Worm (Caenorhabditis elegans) whole organism, L4 larva: ENCODE results near the gene W06G6.11.
A peak's percentile ranks its signal among the peaks of the same experiment; 100 is the strongest.

Experiments
- D1046.2 ChIP-seq: fragments of 200-800 bp; sonication (Bioruptor generic); IDR thresholded peaks from 2 replicates; pipeline ENCODE4 v1.3.6; 2022; ENCODE audit warnings: missing genetic modification characterization, missing compliant biosample characterization
- R02D3.7 ChIP-seq: fragments of 150-350 bp; sonication (generic microtip); optimal IDR thresholded peaks from 3 replicates; lab custom pipeline; 2014; ENCODE audit warnings: missing biosample characterization, missing genetic modification characterization
- T26A8.4 ChIP-seq: fragments of 200-800 bp; sonication (Bioruptor generic); IDR thresholded peaks from 2 replicates; pipeline ENCODE4 v1.3.6; 2022; ENCODE audit warnings: missing genetic modification characterization, missing compliant biosample characterization
- Y48G9A.11 ChIP-seq: fragments of 200-800 bp; sonication (Bioruptor generic); IDR thresholded peaks from 2 replicates; pipeline ENCODE4 v1.3.6; 2022; ENCODE audit warnings: missing genetic modification reagents, missing genetic modification characterization, missing compliant biosample characterization
- Y75B8A.6 ChIP-seq: fragments of 200-800 bp; sonication (Bioruptor generic); IDR thresholded peaks from 2 replicates; pipeline ENCODE4 v1.3.6; 2022; ENCODE audit warnings: missing genetic modification reagents, missing genetic modification characterization, missing compliant biosample characterization
- ZK337.2 ChIP-seq: fragments of 200-800 bp; sonication (Bioruptor generic); IDR thresholded peaks from 2 replicates; pipeline ENCODE4 v1.3.6; 2022; ENCODE audit warnings: missing genetic modification reagents, missing genetic modification characterization, missing compliant biosample characterization
- ZK546.5 ChIP-seq, 2 experiments: sonication (generic microtip); optimal IDR thresholded peaks; 2 replicates each; lab custom pipeline; 2017; ENCODE audit warnings: missing biosample characterization in 2 of 2, missing genetic modification characterization in 2 of 2
- arid-1 ChIP-seq: fragments of 200-800 bp; sonication (Bioruptor generic); conservative IDR thresholded peaks from 2 replicates; pipeline ENCODE4 v1.3.6; 2022; ENCODE audit warnings: missing genetic modification reagents, missing genetic modification characterization, missing compliant biosample characterization
- ceh-32 ChIP-seq: sonication (generic microtip); optimal IDR thresholded peaks from 2 replicates; lab custom pipeline; 2016; ENCODE audit warnings: mild to moderate bottlenecking, missing genetic modification characterization, missing compliant biosample characterization; ENCODE audit not compliant: poor library complexity
- ceh-62 ChIP-seq: sonication (generic microtip); optimal IDR thresholded peaks from 2 replicates; lab custom pipeline; 2017; ENCODE audit warnings: missing biosample characterization, missing genetic modification characterization
- ces-1 ChIP-seq: fragments of 150-350 bp; sonication (generic microtip); optimal IDR thresholded peaks from 4 replicates; lab custom pipeline; 2014; ENCODE audit warnings: missing biosample characterization, missing genetic modification reagents, missing genetic modification characterization
- daf-16 ChIP-seq, 3 experiments: sonication (generic microtip); optimal IDR thresholded peaks; 2 replicates each; lab custom pipeline; 2016 to 2017; ENCODE audit warnings: missing genetic modification characterization in 3 of 3, missing genetic modification reagents in 3 of 3, mild to moderate bottlenecking in 2 of 3, missing compliant biosample characterization in 2 of 3, missing biosample characterization in 1 of 3, moderate library complexity in 1 of 3
- dmd-6 ChIP-seq: fragments of 200-800 bp; sonication (Bioruptor generic); IDR thresholded peaks from 2 replicates; pipeline ENCODE4 v1.3.6; 2022; ENCODE audit warnings: missing genetic modification reagents, missing genetic modification characterization, missing compliant biosample characterization
- dve-1 ChIP-seq: sonication (generic microtip); optimal IDR thresholded peaks from 2 replicates; lab custom pipeline; 2017; ENCODE audit warnings: antibody characterized with exemption, mild to moderate bottlenecking, missing genetic modification characterization, missing compliant biosample characterization; ENCODE audit not compliant: insufficient read depth
- hlh-30 ChIP-seq: sonication (generic microtip); optimal IDR thresholded peaks from 2 replicates; lab custom pipeline; 2017; ENCODE audit warnings: antibody characterized with exemption, mild to moderate bottlenecking, missing genetic modification characterization, missing compliant biosample characterization; ENCODE audit not compliant: insufficient read depth
- hmg-1.1 ChIP-seq: fragments of 200-800 bp; sonication (Bioruptor generic); IDR thresholded peaks from 2 replicates; pipeline ENCODE4 v1.3.6; 2022; ENCODE audit warnings: missing genetic modification reagents, missing genetic modification characterization, missing compliant biosample characterization
- lim-7 ChIP-seq: fragments of 200-800 bp; sonication (Bioruptor generic); IDR thresholded peaks from 2 replicates; pipeline ENCODE4 v1.3.6; 2022; ENCODE audit warnings: missing genetic modification characterization, missing compliant biosample characterization
- lin-1 ChIP-seq: fragments of 200-800 bp; sonication (Bioruptor generic); IDR thresholded peaks from 2 replicates; pipeline ENCODE4 v1.3.6; 2022; ENCODE audit warnings: missing genetic modification reagents, missing genetic modification characterization, missing compliant biosample characterization
- lin-15B ChIP-seq: fragments of 150-350 bp; sonication (generic microtip); optimal IDR thresholded peaks from 3 replicates; lab custom pipeline; 2014; ENCODE audit warnings: missing biosample characterization, missing genetic modification characterization
- lsy-2 ChIP-seq, 2 experiments: fragments of 150-350 bp in 1 of 2; sonication (generic microtip) in 1 of 2; optimal IDR thresholded peaks; 2 replicates each; lab custom pipeline; 2014 to 2017; ENCODE audit warnings: missing biosample characterization in 2 of 2, missing genetic modification characterization in 2 of 2
- mdl-1 ChIP-seq, 2 experiments: fragments of 150-350 bp in 1 of 2; sonication (generic microtip) in 1 of 2; optimal IDR thresholded peaks; 2 replicates each; lab custom pipeline; 2014 to 2017; ENCODE audit warnings: missing biosample characterization in 2 of 2, missing genetic modification characterization in 2 of 2
- mdt-29 ChIP-seq: fragments of 200-800 bp; sonication (Bioruptor generic); IDR thresholded peaks from 2 replicates; pipeline ENCODE4 v1.3.6; 2022; ENCODE audit warnings: missing genetic modification reagents, missing genetic modification characterization, missing compliant biosample characterization
- mxl-3 ChIP-seq: fragments of 200-800 bp; sonication (Bioruptor generic); optimal IDR thresholded peaks from 2 replicates; lab custom pipeline; 2018; ENCODE audit warnings: mild to moderate bottlenecking, missing genetic modification characterization, missing compliant biosample characterization
- nhr-111 ChIP-seq: fragments of 200-800 bp; sonication (Bioruptor generic); optimal IDR thresholded peaks from 2 replicates; lab custom pipeline; 2018; ENCODE audit warnings: mild to moderate bottlenecking, missing genetic modification characterization, missing compliant biosample characterization
- nhr-237 ChIP-seq: sonication (generic microtip); optimal IDR thresholded peaks from 2 replicates; lab custom pipeline; 2017; ENCODE audit warnings: missing biosample characterization, missing genetic modification characterization
- nhr-41 ChIP-seq: fragments of 200-800 bp; sonication (Bioruptor generic); IDR thresholded peaks from 2 replicates; pipeline ENCODE4 v1.3.6; 2022; ENCODE audit warnings: missing genetic modification reagents, missing genetic modification characterization, missing compliant biosample characterization
- nhr-42 ChIP-seq: fragments of 200-800 bp; sonication (Bioruptor generic); IDR thresholded peaks from 2 replicates; pipeline ENCODE4 v1.3.6; 2022; ENCODE audit warnings: missing genetic modification characterization, missing compliant biosample characterization
- nhr-6 ChIP-seq: fragments of 150-350 bp; optimal IDR thresholded peaks from 2 replicates; lab custom pipeline; 2014; ENCODE audit warnings: missing biosample characterization, missing genetic modification characterization
- pqm-1 ChIP-seq: sonication (generic microtip); optimal IDR thresholded peaks from 2 replicates; lab custom pipeline; 2017; ENCODE audit warnings: missing biosample characterization, missing genetic modification characterization
- skn-1 ChIP-seq: fragments of 150-350 bp; optimal IDR thresholded peaks from 2 replicates; lab custom pipeline; 2014; ENCODE audit warnings: missing biosample characterization, missing genetic modification characterization
- spr-1 ChIP-seq: sonication (generic microtip); optimal IDR thresholded peaks from 2 replicates; lab custom pipeline; 2016; ENCODE audit warnings: mild to moderate bottlenecking, missing genetic modification characterization, missing compliant biosample characterization
- spr-3 ChIP-seq: fragments of 200-800 bp; sonication (Bioruptor generic); optimal IDR thresholded peaks from 2 replicates; lab custom pipeline; 2018; ENCODE audit warnings: mild to moderate bottlenecking, missing genetic modification characterization, missing compliant biosample characterization
- tra-1 ChIP-seq: fragments of 200-800 bp; sonication (Bioruptor generic); IDR thresholded peaks from 2 replicates; pipeline ENCODE4 v1.3.6; 2022; ENCODE audit warnings: missing genetic modification reagents, missing genetic modification characterization, missing compliant biosample characterization
- unc-130 ChIP-seq: sonication (generic microtip); optimal IDR thresholded peaks from 2 replicates; lab custom pipeline; 2016; ENCODE audit warnings: missing genetic modification reagents, missing genetic modification characterization, missing compliant biosample characterization
- unc-62 ChIP-seq, 3 experiments: fragments of 150-350 bp in 1 of 3; sonication (generic microtip); optimal IDR thresholded peaks in 2 of 3; peaks in 1 of 3; 1 replicate in 1 of 3; 2 replicates in 2 of 3; lab custom pipeline; 2014 to 2017; ENCODE audit warnings: missing biosample characterization in 3 of 3, missing genetic modification characterization in 3 of 3, missing genetic modification reagents in 3 of 3, missing genotype in 1 of 3
- vab-7 ChIP-seq: fragments of 200-800 bp; sonication (Bioruptor generic); IDR thresholded peaks from 2 replicates; pipeline ENCODE4 v1.3.6; 2022; ENCODE audit warnings: missing genetic modification reagents, missing genetic modification characterization, missing compliant biosample characterization
- zip-11 ChIP-seq: fragments of 200-800 bp; sonication (Bioruptor generic); IDR thresholded peaks from 2 replicates; pipeline ENCODE4 v1.3.6; 2022; ENCODE audit warnings: missing genetic modification characterization, missing compliant biosample characterization

Gene W06G6.11

DNA sequence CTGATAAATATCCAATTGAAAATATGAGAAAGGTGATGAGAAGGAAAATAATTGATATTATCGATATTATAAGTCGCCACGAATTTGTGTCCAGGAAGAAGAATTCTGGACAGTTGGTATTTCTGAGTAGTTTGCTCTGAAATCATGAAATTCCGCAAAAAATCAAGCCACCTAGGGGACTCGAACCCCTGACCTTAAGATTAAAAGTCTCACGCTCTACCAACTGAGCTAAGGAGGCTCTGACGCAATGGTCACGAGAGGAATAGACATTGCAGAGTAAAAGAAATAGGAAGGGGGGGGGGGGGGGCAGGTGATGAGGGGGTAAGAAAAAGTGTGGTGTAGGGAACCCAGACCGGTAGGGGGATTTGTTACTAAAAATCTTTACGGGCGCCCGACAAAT lies 27.2 kb downstream of the W06G6.11 start:
- no peak for TF ChIP-seq hlh-30
- peak; percentile 54; the same call in 1 of the 2 replicates for TF ChIP-seq vab-7 (GFP tag; lab: Robert Waterston, UW)
- 0 out of 2 replicates have a peak, but pooled peaks have one; percentile 26 for TF ChIP-seq mdt-29 (GFP tag; lab: Robert Waterston, UW)
- no peak for TF ChIP-seq ceh-32
- peak; percentile 49; the same call in 1 of the 2 replicates for TF ChIP-seq arid-1
- TF ChIP-seq ceh-62, result no peak
- TF ChIP-seq lim-7 (GFP tag; lab: Robert Waterston, UW), result peak; percentile 77
- TF ChIP-seq nhr-111 (GFP tag; lab: Kevin White, UChicago), result peak; percentile 1
- peak; percentile 33 for TF ChIP-seq spr-3
- peak; percentile 27; the same call in 1 of the 2 replicates for TF ChIP-seq T26A8.4 (GFP tag; lab: Robert Waterston, UW)
- TF ChIP-seq spr-1 (tag; lab: Kevin White, UChicago), result no peak
- TF ChIP-seq ces-1, result no peak
- TF ChIP-seq unc-62 (GFP tag; optimal IDR thresholded peaks at IDR 0.05 in 1 of 2; lab: Kevin White, UChicago), result no peak
- TF ChIP-seq unc-62 (tag; optimal IDR thresholded peaks at IDR 0.05; lab: Kevin White, UChicago), result no peak
- TF ChIP-seq skn-1, result no peak
- 0 out of 2 replicates have a peak, but pooled peaks have one; percentile 53 for TF ChIP-seq D1046.2
- no peak for TF ChIP-seq hmg-1.1
- TF ChIP-seq lsy-2 (tag; optimal IDR thresholded peaks at IDR 0.05; lab: Kevin White, UChicago), result no peak
- no peak for TF ChIP-seq ZK546.5 (tag; optimal IDR thresholded peaks at IDR 0.05; lab: Kevin White, UChicago)
- peak; percentile 38 for TF ChIP-seq dmd-6 (GFP tag; lab: Robert Waterston, UW)

DNA sequence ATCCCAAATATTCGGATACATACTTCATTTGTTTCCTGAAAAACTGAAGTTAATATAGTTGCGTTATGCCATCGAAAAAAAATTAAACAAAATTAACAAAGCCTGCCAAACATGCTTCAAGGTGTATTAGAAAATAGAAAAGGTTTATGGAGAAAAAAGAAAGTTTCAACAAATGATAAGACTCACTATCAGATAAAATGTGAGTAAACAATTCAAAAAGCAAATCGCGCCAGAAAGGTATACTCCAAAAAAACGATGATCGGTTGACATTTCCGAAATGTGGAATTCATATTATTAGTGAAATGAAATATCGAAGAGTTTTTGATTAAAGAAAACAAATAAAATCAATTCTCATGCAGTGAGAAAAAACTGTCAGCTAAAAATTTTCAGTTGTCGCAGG lies 28.2 kb downstream of the W06G6.11 start, which contains the start of gene Y70C5A.3:
Y70C5A.3 (minus strand) TSS at position 50 of the 400 bp plus-strand sequence.
- TF ChIP-seq daf-16 (GFP tag; optimal IDR thresholded peaks at IDR 0.05; lab: Kevin White, UChicago), result no peak
- peak; percentile 92 for TF ChIP-seq daf-16 (tag; optimal IDR thresholded peaks at IDR 0.05; lab: Kevin White, UChicago)
- peak; percentile 42 for TF ChIP-seq dve-1 (tag; lab: Kevin White, UChicago)
- no peak for TF ChIP-seq nhr-41 (GFP tag; lab: Robert Waterston, UW)
- no peak for TF ChIP-seq Y75B8A.6 (GFP tag; lab: Robert Waterston, UW)
- TF ChIP-seq pqm-1 (tag; lab: Kevin White, UChicago), result peak; percentile 34
- TF ChIP-seq spr-3, result no peak
- no peak for TF ChIP-seq lin-1 (GFP tag; lab: Robert Waterston, UW)
- TF ChIP-seq unc-62 (GFP tag; optimal IDR thresholded peaks at IDR 0.05 in 1 of 2; lab: Kevin White, UChicago), result peak in 1 of 2 experiments; percentile 76
- no peak for TF ChIP-seq unc-62 (tag; optimal IDR thresholded peaks at IDR 0.05; lab: Kevin White, UChicago)

DNA sequence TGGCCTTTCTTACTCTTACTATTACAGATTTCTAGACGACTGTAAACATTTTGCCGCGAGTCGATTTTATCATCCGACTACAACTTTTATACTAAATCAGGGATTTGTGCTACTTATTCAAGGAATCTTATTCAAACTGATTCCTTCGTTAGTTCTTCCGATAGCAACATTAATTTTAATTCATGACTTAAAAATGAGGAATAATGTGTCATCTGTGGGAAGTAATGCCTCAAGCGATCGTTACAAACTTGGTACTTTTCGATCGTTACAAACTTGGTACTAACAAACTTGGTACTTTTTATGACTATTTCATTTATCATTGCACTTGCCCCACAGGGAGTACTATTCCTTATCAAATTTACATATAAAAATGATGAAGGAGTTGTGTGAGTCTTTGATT lies 31.6 kb downstream of the W06G6.11 start, which contains the start of gene Y70C5A.4:
Y70C5A.4 (plus strand) TSS at position 301 of the 400 bp plus-strand sequence.
- TF ChIP-seq Y48G9A.11 (GFP tag; lab: Robert Waterston, UW) (no peak), nhr-6 (tag; lab: Kevin White, UChicago) (no peak), R02D3.7 (no peak), unc-130 (GFP tag; lab: Kevin White, UChicago) (no peak), ZK546.5 (tag; optimal IDR thresholded peaks at IDR 0.05; lab: Kevin White, UChicago) (no peak), nhr-237 (tag; lab: Kevin White, UChicago) (no peak), lin-15B (tag; lab: Kevin White, UChicago) (no peak), ZK337.2 (GFP tag; lab: Robert Waterston, UW) (no peak), zip-11 (GFP tag; lab: Robert Waterston, UW) (no peak), nhr-42 (GFP tag; lab: Robert Waterston, UW) (no peak), tra-1 (GFP tag; lab: Robert Waterston, UW) (no peak), mxl-3 (GFP tag; lab: Kevin White, UChicago) (no peak), nhr-41 (GFP tag; lab: Robert Waterston, UW) (no peak), lin-1 (GFP tag; lab: Robert Waterston, UW) (no peak), mdl-1 (tag; optimal IDR thresholded peaks at IDR 0.05; lab: Kevin White, UChicago) (no peak)
- TF ChIP-seq, all 104 proteins: peak for 0
